Fruit fly (Drosophila melanogaster): Measurements from ENCODE around the gene p130CAS.

The p130CAS gene

DNA sequence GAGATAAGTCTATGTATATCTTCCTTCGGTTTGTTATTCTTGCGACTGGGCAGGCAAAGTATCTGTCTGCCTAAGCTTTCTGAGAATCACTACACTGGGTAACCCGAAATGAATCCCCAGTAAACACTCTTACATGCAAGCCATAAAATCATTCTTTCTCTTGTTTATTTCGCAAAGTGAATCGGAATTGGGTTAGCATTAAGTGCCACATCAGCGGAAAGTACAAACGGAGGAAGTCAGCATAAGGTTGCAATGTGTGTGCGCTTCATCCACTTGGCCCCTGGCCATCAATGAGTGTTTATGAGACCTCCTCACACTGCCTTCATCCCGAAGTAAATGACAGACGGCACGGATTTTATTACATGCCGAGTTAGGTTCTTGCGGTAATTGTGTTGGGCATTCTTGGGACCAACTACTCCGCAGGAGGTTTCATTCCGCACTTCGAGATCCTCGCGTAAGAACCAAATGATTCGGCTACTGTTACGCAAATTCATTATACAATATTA lies 5.0 kb downstream of the p130CAS start:
- TF ChIP-seq psq (optimal IDR thresholded peaks at IDR 0.05) (no peak), pan (optimal IDR thresholded peaks at IDR 0.05) (no peak), CG8478 (optimal IDR thresholded peaks at IDR 0.05) (no peak), usp (GFP tag; optimal IDR thresholded peaks at IDR 0.05) (no peak), Dll (optimal IDR thresholded peaks at IDR 0.05) (no peak), EcR (GFP tag; optimal IDR thresholded peaks at IDR 0.05) (no peak)

DNA sequence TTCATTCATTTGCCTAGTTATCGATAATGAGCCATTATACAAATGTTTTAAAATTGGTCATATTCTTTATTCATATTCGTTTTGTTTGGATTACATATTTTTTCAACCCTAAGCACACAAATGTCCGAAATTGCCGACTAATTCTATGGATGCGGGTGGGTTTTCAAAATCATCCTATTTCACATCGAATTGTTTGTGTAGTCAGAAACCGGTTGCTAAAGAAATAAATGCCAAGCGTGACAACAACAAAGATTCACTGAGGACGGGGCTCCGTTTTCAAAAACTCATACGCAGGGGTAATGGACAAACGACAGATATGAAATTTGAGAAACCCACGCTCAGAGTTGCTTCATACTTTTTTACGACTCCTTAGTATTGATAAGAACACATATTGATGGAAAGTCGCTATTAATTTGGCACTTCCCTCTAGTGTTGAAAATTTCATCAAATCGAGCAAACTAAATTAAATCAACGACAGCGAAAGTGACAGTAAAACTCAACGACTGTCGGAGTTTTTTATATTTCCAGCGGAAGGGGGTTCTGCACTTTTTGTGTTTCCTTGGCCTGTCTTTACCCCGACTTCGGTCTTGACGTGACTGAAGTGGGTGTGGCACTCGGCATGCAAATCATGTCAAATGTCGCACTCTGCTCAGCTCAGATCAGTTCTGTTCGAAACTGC lies 6.9 kb downstream of the p130CAS start:
- TF ChIP-seq pan (optimal IDR thresholded peaks at IDR 0.05) (no peak), CG8478 (optimal IDR thresholded peaks at IDR 0.05) (no peak), Dll (optimal IDR thresholded peaks at IDR 0.05) (no peak), psq (optimal IDR thresholded peaks at IDR 0.05) (no peak), EcR (GFP tag; optimal IDR thresholded peaks at IDR 0.05) (no peak), usp (GFP tag; optimal IDR thresholded peaks at IDR 0.05) (no peak)

DNA sequence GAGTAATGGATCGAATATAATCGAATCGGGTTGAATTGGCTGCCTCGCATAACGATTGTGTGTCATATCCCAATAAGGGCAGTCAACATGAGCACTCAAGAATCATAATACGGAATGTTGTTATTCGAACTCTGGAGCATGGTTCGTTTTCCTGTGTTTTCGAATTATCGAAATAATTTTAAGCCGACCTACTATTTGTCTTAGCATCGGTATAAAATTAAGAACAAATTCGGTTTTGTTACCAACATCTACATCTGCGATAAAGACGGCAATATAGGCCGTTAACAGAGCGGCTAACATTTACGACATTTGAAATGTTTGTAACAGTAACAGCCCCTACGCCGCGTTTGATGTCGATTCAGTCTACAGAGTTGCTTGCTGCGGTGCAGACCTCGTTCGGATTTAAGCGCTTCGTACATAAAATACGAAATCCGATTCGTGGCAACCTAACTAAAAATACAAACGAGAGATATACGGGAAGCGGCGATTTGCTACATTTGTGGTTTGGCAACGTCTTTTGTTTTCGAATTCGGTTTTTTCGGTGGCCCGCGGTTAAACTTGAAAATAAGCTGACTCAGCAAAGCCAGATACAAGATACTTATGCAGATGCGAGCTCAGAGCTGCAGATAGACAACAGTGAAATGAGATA lies 7.9 kb downstream of the p130CAS start:
- TF ChIP-seq Dll (optimal IDR thresholded peaks at IDR 0.05) = no peak
- TF ChIP-seq pan (optimal IDR thresholded peaks at IDR 0.05) = no peak
- no peak for TF ChIP-seq psq (optimal IDR thresholded peaks at IDR 0.05)
- TF ChIP-seq usp (GFP tag; optimal IDR thresholded peaks at IDR 0.05) = no peak
- no peak for TF ChIP-seq CG8478 (optimal IDR thresholded peaks at IDR 0.05)
- no peak for TF ChIP-seq EcR (GFP tag; optimal IDR thresholded peaks at IDR 0.05)

DNA sequence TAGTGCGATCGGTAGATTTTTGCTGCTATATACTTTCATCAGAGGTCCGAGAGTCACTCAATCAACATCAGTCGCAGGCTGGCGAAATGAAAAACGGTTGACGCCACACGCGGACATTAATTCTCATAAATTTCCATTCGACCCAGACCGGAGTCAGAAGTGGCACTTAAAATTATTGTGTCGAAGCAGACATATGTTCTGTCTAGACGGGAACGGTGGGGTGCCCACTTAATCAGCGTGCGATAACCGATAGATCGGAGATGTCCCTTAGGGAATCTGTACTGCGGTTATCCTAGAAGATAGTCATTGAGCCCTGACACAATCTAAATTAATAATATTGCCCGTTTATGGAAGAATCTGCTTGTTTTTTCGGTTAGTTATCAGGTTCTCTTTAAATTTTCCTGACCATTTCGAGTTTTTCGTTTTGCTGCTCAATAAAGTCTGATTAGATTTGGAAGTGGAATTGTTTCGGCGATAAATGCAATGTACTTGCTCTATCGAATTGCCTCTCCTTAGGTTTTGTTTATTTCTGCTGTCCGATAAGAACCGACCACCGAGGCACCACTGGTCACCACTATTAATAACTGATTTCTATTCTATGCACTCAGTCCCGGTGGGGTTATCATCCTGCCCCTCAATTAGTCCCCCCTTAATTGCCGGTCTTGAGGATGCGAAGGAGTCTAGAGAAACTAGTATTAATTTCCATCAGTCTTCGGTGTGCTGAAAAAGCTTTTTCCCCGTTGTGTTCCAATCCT lies 9.3 kb downstream of the p130CAS start:
- TF ChIP-seq usp (GFP tag; optimal IDR thresholded peaks at IDR 0.05) (no peak), CG8478 (optimal IDR thresholded peaks at IDR 0.05) (no peak), pan (optimal IDR thresholded peaks at IDR 0.05) (no peak), psq (optimal IDR thresholded peaks at IDR 0.05) (no peak), Dll (optimal IDR thresholded peaks at IDR 0.05) (no peak), EcR (GFP tag; optimal IDR thresholded peaks at IDR 0.05) (no peak)

- TF ChIP-seq CG8478 (optimal IDR thresholded peaks at IDR 0.05) (no peak), EcR (GFP tag; optimal IDR thresholded peaks at IDR 0.05) (no peak), usp (GFP tag; optimal IDR thresholded peaks at IDR 0.05) (no peak), Dll (optimal IDR thresholded peaks at IDR 0.05) (no peak), pan (optimal IDR thresholded peaks at IDR 0.05) (no peak), psq (optimal IDR thresholded peaks at IDR 0.05) (no peak)
Observed at dm6 chr3L:165981-166788, 13.5 kb downstream of the p130CAS start.

DNA sequence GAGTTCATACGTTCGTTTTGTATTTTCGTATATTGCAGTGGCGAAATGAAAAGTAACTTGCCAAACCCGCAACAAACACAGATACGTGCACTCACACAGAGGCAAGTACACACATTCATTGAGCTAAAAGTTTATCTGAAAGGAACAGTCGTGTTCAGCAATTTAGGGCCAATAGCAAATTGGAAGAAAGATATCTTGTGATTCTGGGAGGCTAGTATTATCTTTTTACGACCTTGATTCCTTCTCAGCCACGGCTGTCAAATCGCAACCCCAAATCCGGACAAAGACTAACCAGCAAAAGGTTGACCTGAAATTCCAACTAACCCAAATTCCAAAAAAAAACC lies 14.1 kb downstream of the p130CAS start:
- no peak for TF ChIP-seq CG8478 (optimal IDR thresholded peaks at IDR 0.05)
- no peak for TF ChIP-seq usp (GFP tag; optimal IDR thresholded peaks at IDR 0.05)
- TF ChIP-seq EcR (GFP tag; optimal IDR thresholded peaks at IDR 0.05) = no peak
- TF ChIP-seq Dll (optimal IDR thresholded peaks at IDR 0.05) = no peak
- TF ChIP-seq pan (optimal IDR thresholded peaks at IDR 0.05) = no peak
- no peak for TF ChIP-seq psq (optimal IDR thresholded peaks at IDR 0.05)

- TF ChIP-seq CG8478 (optimal IDR thresholded peaks at IDR 0.05) (no peak), Dll (optimal IDR thresholded peaks at IDR 0.05) (no peak), usp (GFP tag; optimal IDR thresholded peaks at IDR 0.05) (no peak), pan (optimal IDR thresholded peaks at IDR 0.05) (no peak), psq (optimal IDR thresholded peaks at IDR 0.05) (no peak), EcR (GFP tag; optimal IDR thresholded peaks at IDR 0.05) (no peak)
Observed at dm6 chr3L:171729-172128, 19.0 kb downstream of the p130CAS start.

dm6 chr3L:174501-174900 lies 21.8 kb downstream of the p130CAS start:
- TF ChIP-seq psq (optimal IDR thresholded peaks at IDR 0.05) (no peak), usp (GFP tag; optimal IDR thresholded peaks at IDR 0.05) (no peak), EcR (GFP tag; optimal IDR thresholded peaks at IDR 0.05) (no peak), CG8478 (optimal IDR thresholded peaks at IDR 0.05) (no peak), Dll (optimal IDR thresholded peaks at IDR 0.05) (no peak), pan (optimal IDR thresholded peaks at IDR 0.05) (no peak)

dm6 chr3L:175949-176348 lies 23.3 kb downstream of the p130CAS start, which contains the start of gene CG7049:
TSS of gene CG7049 (minus strand) at chr3L:176228.
- no peak for TF ChIP-seq pan (optimal IDR thresholded peaks at IDR 0.05)
- TF ChIP-seq usp (GFP tag; optimal IDR thresholded peaks at IDR 0.05) = no peak
- TF ChIP-seq psq (optimal IDR thresholded peaks at IDR 0.05) = no peak
- no peak for TF ChIP-seq Dll (optimal IDR thresholded peaks at IDR 0.05)
- no peak for TF ChIP-seq CG8478 (optimal IDR thresholded peaks at IDR 0.05)
- no peak for TF ChIP-seq EcR (GFP tag; optimal IDR thresholded peaks at IDR 0.05)

DNA sequence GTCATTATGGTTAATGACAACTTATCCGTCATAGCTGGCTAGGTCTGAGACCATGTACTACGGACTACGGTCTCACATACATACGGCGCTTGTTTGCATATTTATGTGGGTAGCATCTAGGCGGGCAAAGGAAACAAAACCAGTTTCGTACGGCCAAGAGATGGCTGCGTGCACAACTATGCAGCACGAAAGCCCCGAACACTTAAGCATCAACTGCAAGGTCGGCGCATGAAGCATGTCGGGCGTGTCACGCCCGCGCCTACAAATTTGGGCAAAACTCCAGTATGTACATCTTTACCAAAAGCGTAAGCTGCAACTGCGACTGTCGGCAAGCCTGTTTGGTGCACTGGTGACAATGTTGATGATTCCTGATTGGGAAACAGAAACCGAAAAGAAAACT lies 25.3 kb downstream of the p130CAS start:
- TF ChIP-seq usp (GFP tag; optimal IDR thresholded peaks at IDR 0.05) = no peak
- TF ChIP-seq psq (optimal IDR thresholded peaks at IDR 0.05) = no peak
- no peak for TF ChIP-seq pan (optimal IDR thresholded peaks at IDR 0.05)
- no peak for TF ChIP-seq Dll (optimal IDR thresholded peaks at IDR 0.05)
- no peak for TF ChIP-seq CG8478 (optimal IDR thresholded peaks at IDR 0.05)
- TF ChIP-seq EcR (GFP tag; optimal IDR thresholded peaks at IDR 0.05) = no peak

dm6 chr3L:178445-178844 lies 25.8 kb downstream of the p130CAS start:
- TF ChIP-seq CG8478 (optimal IDR thresholded peaks at IDR 0.05) (no peak), usp (GFP tag; optimal IDR thresholded peaks at IDR 0.05) (no peak), Dll (optimal IDR thresholded peaks at IDR 0.05) (no peak), psq (optimal IDR thresholded peaks at IDR 0.05) (no peak), pan (optimal IDR thresholded peaks at IDR 0.05) (no peak), EcR (GFP tag; optimal IDR thresholded peaks at IDR 0.05) (no peak)

Measured in whole organism.